Worm (Caenorhabditis elegans) whole organism, young adult: Measurements from ENCODE around the gene sao-1.
A peak's percentile ranks its signal among the peaks of the same experiment; 100 is the strongest.

Experiments
- F33H1.4 ChIP-seq: fragments of 200-800 bp; sonication (Bioruptor generic); IDR thresholded peaks from 2 replicates; pipeline ENCODE4 v1.3.6; 2022; ENCODE audit warnings: missing genetic modification reagents, missing genetic modification characterization, missing compliant biosample characterization
- madf-3 ChIP-seq: fragments of 200-800 bp; sonication (Bioruptor generic); IDR thresholded peaks from 2 replicates; pipeline ENCODE4 v1.3.6; 2022; ENCODE audit warnings: missing genetic modification reagents, missing genetic modification characterization, missing compliant biosample characterization
- mxl-1 ChIP-seq: sonication (generic microtip); optimal IDR thresholded peaks from 2 replicates; lab custom pipeline; 2016; ENCODE audit warnings: missing genetic modification characterization, missing compliant biosample characterization
- pha-4 ChIP-seq: fragments of 150-350 bp; sonication (generic microtip); optimal IDR thresholded peaks from 2 replicates; lab custom pipeline; 2014; ENCODE audit warnings: missing biosample characterization, missing genetic modification reagents, missing genetic modification characterization
- snpc-4 ChIP-seq, 5 experiments: fragments of 150-350 bp in 1 of 5; sonication (generic microtip) in 4 of 5; optimal IDR thresholded peaks; 2 replicates each; lab custom pipeline; 2014 to 2018; ENCODE audit warnings: missing genetic modification characterization in 5 of 5, missing biosample characterization in 3 of 5, antibody characterized with exemption in 2 of 5, mild to moderate bottlenecking in 2 of 5, missing compliant biosample characterization in 2 of 5, missing genotype in 2 of 5, moderate library complexity in 2 of 5, missing genetic modification reagents in 1 of 5

ce11 chrV:13986823-13987222 lies 23.1 kb downstream of the sao-1 start:
- no peak for TF ChIP-seq madf-3 (GFP tag; lab: Robert Waterston, UW)
- no peak for TF ChIP-seq snpc-4 (GFP tag; optimal IDR thresholded peaks at IDR 0.05; lab: Kevin White, UChicago)
- peak in 1 of 4 experiments; percentile 3 for TF ChIP-seq snpc-4 (tag; optimal IDR thresholded peaks at IDR 0.05; lab: Kevin White, UChicago)
- no peak for TF ChIP-seq pha-4 (tag; lab: Kevin White, UChicago)
- no peak for TF ChIP-seq mxl-1
- no peak for TF ChIP-seq F33H1.4
